Fruit fly (Drosophila melanogaster) Kc167 (cell line): Measurements from ENCODE around the gene Cdep.

Experiments
- Myc ChIP-seq: fragments of >200 bp; optimal IDR thresholded peaks from 2 replicates; lab custom pipeline; 2017; ENCODE audit warnings: missing external identifiers
- Sin3A ChIP-seq: fragments of >200 bp; optimal IDR thresholded peaks from 2 replicates; lab custom pipeline; 2018; ENCODE audit warnings: missing external identifiers
- h ChIP-seq: fragments of >200 bp; optimal IDR thresholded peaks from 3 replicates; lab custom pipeline; 2018; ENCODE audit warnings: missing external identifiers
- psq ChIP-seq: fragments of >200 bp; optimal IDR thresholded peaks from 2 replicates; lab custom pipeline; 2017; ENCODE audit warnings: missing external identifiers
- ttk ChIP-seq: sonication (Bioruptor generic); optimal IDR thresholded peaks from 2 replicates; lab custom pipeline; 2017; ENCODE audit warnings: missing external identifiers

DNA sequence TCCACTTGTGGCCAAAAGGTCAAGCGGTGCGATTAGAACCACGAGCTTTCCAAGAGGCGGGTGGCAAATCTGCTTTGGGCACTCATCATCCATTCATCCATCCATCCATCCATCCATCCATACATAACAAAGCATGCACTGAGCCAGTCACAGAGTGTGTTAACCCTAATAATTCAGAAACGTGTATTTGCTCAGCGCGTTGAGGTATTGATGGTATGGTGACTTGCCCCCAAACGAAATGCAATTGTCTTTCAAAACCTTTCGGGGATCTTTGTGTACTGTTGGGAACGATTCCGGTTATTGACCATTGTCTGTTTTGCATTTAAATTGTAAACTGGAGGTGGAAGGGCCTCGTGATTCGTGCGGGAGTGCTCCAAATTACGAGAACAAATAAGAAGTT is 51.6 kb downstream of the Cdep start:
- TF ChIP-seq Sin3A (lab: Kevin White, UChicago) (no peak), h (no peak), Myc (lab: Kevin White, UChicago) (no peak), ttk (lab: Kevin White, UChicago) (no peak), psq (lab: Kevin White, UChicago) (no peak)
